Worm (Caenorhabditis elegans) whole organism, young adult: Measurements from ENCODE around the gene lpin-1.

ENCODE experiments used
- B0019.2 ChIP-seq: fragments of 200-800 bp; sonication (Bioruptor generic); conservative IDR thresholded peaks from 2 replicates; pipeline ENCODE4 v1.3.6; 2022; ENCODE audit warnings: missing genetic modification reagents, missing genetic modification characterization, missing compliant biosample characterization
- C17E4.6 ChIP-seq: fragments of 200-800 bp; sonication (Bioruptor generic); IDR thresholded peaks from 2 replicates; pipeline ENCODE4 v1.3.6; 2022; ENCODE audit warnings: missing genetic modification reagents, missing genetic modification characterization, missing compliant biosample characterization
- F57A8.1 ChIP-seq: fragments of 200-800 bp; sonication (Bioruptor generic); optimal IDR thresholded peaks from 2 replicates; lab custom pipeline; 2018; ENCODE audit warnings: mild to moderate bottlenecking, missing genetic modification characterization, moderate library complexity, missing compliant biosample characterization
- K12H6.12 ChIP-seq: fragments of 200-800 bp; sonication (Bioruptor generic); optimal IDR thresholded peaks from 2 replicates; lab custom pipeline; 2018; ENCODE audit warnings: mild to moderate bottlenecking, missing genetic modification characterization, missing compliant biosample characterization
- Y53F4B.3 ChIP-seq: fragments of 200-800 bp; sonication (Bioruptor generic); IDR thresholded peaks from 2 replicates; pipeline ENCODE4 v1.3.6; 2022; ENCODE audit warnings: missing genetic modification reagents, missing genetic modification characterization, missing compliant biosample characterization
- Y56A3A.18 ChIP-seq: fragments of 200-800 bp; sonication (Bioruptor generic); IDR thresholded peaks from 2 replicates; pipeline ENCODE4 v1.3.6; 2022; ENCODE audit warnings: missing genetic modification reagents, missing genetic modification characterization, missing compliant biosample characterization
- akir-1 ChIP-seq: fragments of 200-800 bp; sonication (Bioruptor generic); optimal IDR thresholded peaks from 2 replicates; lab custom pipeline; 2018; ENCODE audit warnings: mild to moderate bottlenecking, missing genetic modification characterization, moderate library complexity, missing compliant biosample characterization
- aptf-3 ChIP-seq: fragments of 200-800 bp; sonication (Bioruptor generic); IDR thresholded peaks from 2 replicates; pipeline ENCODE4 v1.3.6; 2022; ENCODE audit warnings: missing genetic modification characterization, missing compliant biosample characterization
- atf-7 ChIP-seq: sonication (generic microtip); optimal IDR thresholded peaks from 2 replicates; lab custom pipeline; 2017; ENCODE audit warnings: mild to moderate bottlenecking, missing genetic modification characterization, missing compliant biosample characterization
- attf-3 ChIP-seq: fragments of 200-800 bp; sonication (Bioruptor generic); conservative IDR thresholded peaks from 2 replicates; pipeline ENCODE4 v1.3.6; 2022; ENCODE audit warnings: missing genetic modification reagents, missing genetic modification characterization, missing compliant biosample characterization
- attf-6 ChIP-seq: fragments of 200-800 bp; sonication (Bioruptor generic); IDR thresholded peaks from 2 replicates; pipeline ENCODE4 v1.3.6; 2022; ENCODE audit warnings: missing genetic modification reagents, missing genetic modification characterization, missing compliant biosample characterization
- ccch-3 ChIP-seq: fragments of 200-800 bp; sonication (Bioruptor generic); optimal IDR thresholded peaks from 2 replicates; lab custom pipeline; 2018; ENCODE audit warnings: mild to moderate bottlenecking, missing genetic modification characterization, missing compliant biosample characterization
- cebp-1 ChIP-seq, 2 experiments: fragments of 200-800 bp in 1 of 2; sonication (Bioruptor generic) in 1 of 2; sonication (generic microtip) in 1 of 2; IDR thresholded peaks in 1 of 2; optimal IDR thresholded peaks in 1 of 2; 2 replicates each; pipeline versions ENCODE4 v1.3.6 to Lab custom; 2017 to 2022; ENCODE audit warnings: missing compliant biosample characterization in 2 of 2, missing genetic modification characterization in 2 of 2, mild to moderate bottlenecking in 1 of 2, missing genetic modification reagents in 1 of 2, moderate library complexity in 1 of 2
- ceh-100 ChIP-seq: fragments of 200-800 bp; sonication (Bioruptor generic); IDR thresholded peaks from 2 replicates; pipeline ENCODE4 v1.3.6; 2022; ENCODE audit warnings: missing genetic modification reagents, missing genetic modification characterization, missing compliant biosample characterization
- ceh-27 ChIP-seq: fragments of 200-800 bp; sonication (Bioruptor generic); optimal IDR thresholded peaks from 2 replicates; lab custom pipeline; 2018; ENCODE audit warnings: mild to moderate bottlenecking, missing genetic modification characterization, moderate library complexity, missing compliant biosample characterization
- chd-7 ChIP-seq: sonication (generic microtip); optimal IDR thresholded peaks from 2 replicates; lab custom pipeline; 2016; ENCODE audit warnings: mild to moderate bottlenecking, missing genetic modification characterization, moderate library complexity, missing compliant biosample characterization
- die-1 ChIP-seq: sonication (generic microtip); optimal IDR thresholded peaks from 2 replicates; lab custom pipeline; 2016; ENCODE audit warnings: missing genotype, mild to moderate bottlenecking, missing genetic modification characterization, missing compliant biosample characterization
- dpl-1 ChIP-seq: fragments of 150-350 bp; optimal IDR thresholded peaks from 2 replicates; lab custom pipeline; 2014; ENCODE audit warnings: missing biosample characterization, missing genetic modification reagents, missing genetic modification characterization
- egl-18 ChIP-seq: fragments of 200-800 bp; sonication (Bioruptor generic); IDR thresholded peaks from 2 replicates; pipeline ENCODE4 v1.3.6; 2022; ENCODE audit warnings: missing genetic modification reagents, missing genetic modification characterization, missing compliant biosample characterization
- egl-44 ChIP-seq: fragments of 200-800 bp; sonication (Bioruptor generic); IDR thresholded peaks from 2 replicates; pipeline ENCODE4 v1.3.6; 2022; ENCODE audit warnings: missing genetic modification reagents, missing genetic modification characterization, missing compliant biosample characterization
- fkh-3 ChIP-seq: sonication (generic microtip); optimal IDR thresholded peaks from 2 replicates; lab custom pipeline; 2016; ENCODE audit warnings: mild to moderate bottlenecking, missing genetic modification characterization, missing compliant biosample characterization
- hsf-1 ChIP-seq: fragments of 200-800 bp; sonication (Bioruptor generic); IDR thresholded peaks from 2 replicates; pipeline ENCODE4 v1.3.6; 2022; ENCODE audit warnings: missing genetic modification reagents, missing genetic modification characterization, missing compliant biosample characterization
- let-607 ChIP-seq, 2 experiments: fragments of 200-800 bp in 1 of 2; sonication (Bioruptor generic) in 1 of 2; sonication (generic microtip) in 1 of 2; optimal IDR thresholded peaks; 2 replicates each; lab custom pipeline; 2016 to 2018; ENCODE audit warnings: mild to moderate bottlenecking in 2 of 2, missing compliant biosample characterization in 2 of 2, missing genetic modification characterization in 2 of 2, moderate library complexity in 2 of 2, missing genotype in 1 of 2
- lsl-1 ChIP-seq: fragments of 200-800 bp; sonication (Bioruptor generic); optimal IDR thresholded peaks from 2 replicates; lab custom pipeline; 2018; ENCODE audit warnings: mild to moderate bottlenecking, missing genetic modification characterization, moderate library complexity, missing compliant biosample characterization
- madf-3 ChIP-seq: fragments of 200-800 bp; sonication (Bioruptor generic); IDR thresholded peaks from 2 replicates; pipeline ENCODE4 v1.3.6; 2022; ENCODE audit warnings: missing genetic modification reagents, missing genetic modification characterization, missing compliant biosample characterization
- madf-6 ChIP-seq: fragments of 200-800 bp; sonication (Bioruptor generic); IDR thresholded peaks from 2 replicates; pipeline ENCODE4 v1.3.6; 2022; ENCODE audit warnings: missing genetic modification reagents, missing genetic modification characterization, missing compliant biosample characterization
- nhr-27 ChIP-seq: fragments of 200-800 bp; sonication (Bioruptor generic); optimal IDR thresholded peaks from 2 replicates; lab custom pipeline; 2018; ENCODE audit warnings: mild to moderate bottlenecking, missing genetic modification characterization, moderate library complexity, missing compliant biosample characterization
- repo-1 ChIP-seq: sonication (generic microtip); optimal IDR thresholded peaks from 2 replicates; lab custom pipeline; 2017; ENCODE audit warnings: mild to moderate bottlenecking, missing genetic modification characterization, missing compliant biosample characterization
- snpc-1.1 ChIP-seq: sonication (generic microtip); optimal IDR thresholded peaks from 2 replicates; lab custom pipeline; 2017; ENCODE audit warnings: missing genetic modification characterization, mild to moderate bottlenecking, missing compliant biosample characterization, antibody characterized with exemption, moderate library complexity, missing genotype, missing genetic modification reagents; ENCODE audit not compliant: insufficient read depth
- tlf-1 ChIP-seq: fragments of 200-800 bp; sonication (Bioruptor generic); optimal IDR thresholded peaks from 2 replicates; lab custom pipeline; 2018; ENCODE audit warnings: mild to moderate bottlenecking, missing genetic modification characterization, missing compliant biosample characterization
- xnd-1 ChIP-seq: sonication (generic microtip); optimal IDR thresholded peaks from 2 replicates; lab custom pipeline; 2016; ENCODE audit warnings: missing genotype, missing genetic modification reagents, missing genetic modification characterization, missing compliant biosample characterization
- ztf-22 ChIP-seq: fragments of 200-800 bp; sonication (Bioruptor generic); optimal IDR thresholded peaks from 2 replicates; lab custom pipeline; 2018; ENCODE audit warnings: mild to moderate bottlenecking, missing genetic modification characterization, moderate library complexity, missing compliant biosample characterization
- ztf-3 ChIP-seq: fragments of 200-800 bp; sonication (Bioruptor generic); optimal IDR thresholded peaks from 2 replicates; lab custom pipeline; 2018; ENCODE audit warnings: mild to moderate bottlenecking, missing genetic modification characterization, missing compliant biosample characterization

lpin-1 gene

DNA sequence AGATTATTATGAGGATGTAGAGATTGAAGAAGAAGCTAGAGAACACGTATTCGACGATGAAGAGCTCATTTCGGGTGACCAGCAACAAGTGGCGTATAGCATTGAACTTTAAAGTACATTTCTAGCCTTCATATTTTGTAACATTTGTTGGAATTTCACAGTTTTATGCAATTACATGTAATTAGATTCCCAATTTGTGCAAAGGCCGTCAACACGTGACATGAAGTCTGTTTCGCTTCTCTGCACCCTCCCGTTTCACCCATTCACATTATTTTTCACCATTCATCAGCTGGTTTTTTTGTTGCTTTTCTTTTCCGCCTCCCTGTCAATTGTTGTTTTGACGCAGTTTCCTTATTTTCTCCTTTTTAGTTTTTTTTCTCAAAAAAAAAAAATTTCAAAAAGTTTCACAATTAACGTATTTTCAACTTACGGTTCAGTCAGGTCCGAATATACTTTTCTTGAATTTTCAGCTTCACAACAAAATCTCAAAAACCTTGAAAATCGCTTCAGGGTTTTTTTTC is 26.8 kb downstream of the lpin-1 start, which contains the start of gene sde-2:
Gene sde-2, plus strand, starts transcription at position 471 of the 521 bp plus-strand sequence.
- TF ChIP-seq cebp-1 (GFP tag; IDR thresholded peaks at IDR 0.05; lab: Robert Waterston, UW) = no peak
- TF ChIP-seq cebp-1 (tag; optimal IDR thresholded peaks at IDR 0.05; lab: Kevin White, UChicago) = peak; percentile 7
- TF ChIP-seq ztf-22 (GFP tag; lab: Kevin White, UChicago) = no peak

DNA sequence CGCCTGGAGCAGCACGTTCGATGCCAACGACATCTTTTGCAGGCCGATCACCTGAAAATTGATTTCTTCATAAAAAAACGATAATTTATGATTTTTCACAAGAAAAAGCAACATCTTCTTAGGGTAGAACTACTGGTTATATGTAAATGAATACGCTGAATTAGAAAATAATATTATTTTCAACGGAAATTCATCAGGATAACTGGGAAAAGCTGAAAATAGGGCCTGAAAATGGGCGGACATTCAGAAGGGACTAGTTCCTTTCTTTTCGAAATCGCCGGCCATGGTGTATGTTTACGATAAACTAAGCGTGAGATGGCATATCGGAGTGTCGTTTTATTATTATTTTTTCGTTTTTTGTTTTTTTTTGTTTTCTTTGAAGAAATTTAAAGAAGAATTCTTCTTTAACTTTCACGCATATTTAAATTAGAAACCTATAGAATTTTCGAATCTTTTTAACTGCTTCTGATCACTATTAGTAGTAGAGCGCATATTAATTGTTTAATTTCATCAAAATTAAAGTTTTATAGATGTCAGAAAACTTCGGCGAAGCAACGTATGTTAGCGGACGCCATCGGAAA is 28.3 kb downstream of the lpin-1 start, which contains the start of the genes nduv-2 and F53F4.12:
Gene nduv-2, minus strand, starts transcription at position 51 of the 581 bp plus-strand sequence.
Gene F53F4.12, plus strand, starts transcription at position 531 of the 581 bp plus-strand sequence.
- TF ChIP-seq repo-1 (tag; lab: Kevin White, UChicago) (no peak), egl-18 (GFP tag; lab: Robert Waterston, UW) (no peak), ceh-27 (no peak), aptf-3 (GFP tag; lab: Robert Waterston, UW) (no peak), attf-3 (peak; percentile 88)

DNA sequence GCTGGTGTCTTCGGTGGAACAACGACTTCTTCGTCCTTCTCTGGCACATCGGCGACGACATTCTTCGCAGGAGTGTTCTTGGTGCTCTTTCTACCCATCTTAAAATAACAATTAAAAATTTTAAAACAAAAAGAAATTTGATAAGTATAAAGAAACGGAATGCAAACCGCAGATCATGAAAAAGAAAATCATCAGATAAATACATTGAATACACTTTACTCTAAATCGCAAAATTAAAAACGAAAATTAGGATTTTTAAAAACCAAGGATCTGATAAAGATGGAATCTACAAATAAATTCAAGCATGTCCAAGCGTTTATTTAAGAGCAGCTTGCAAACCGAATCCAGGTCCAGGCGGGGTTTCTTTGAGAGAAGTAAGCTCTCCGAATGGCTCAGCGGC is 29.5 kb downstream of the lpin-1 start, which contains the start of gene F53F4.11:
Gene F53F4.11, minus strand, starts transcription at position 101 of the 400 bp plus-strand sequence.
- peak; percentile 8 for TF ChIP-seq lsl-1 (GFP tag; lab: Kevin White, UChicago)
- no peak for TF ChIP-seq F57A8.1 (GFP tag; lab: Kevin White, UChicago)
- TF ChIP-seq attf-6 (GFP tag; lab: Robert Waterston, UW) = 0 out of 2 replicates have a peak, but pooled peaks have one; percentile 34
- TF ChIP-seq K12H6.12 (tag; lab: Kevin White, UChicago) = no peak
- no peak for TF ChIP-seq ceh-27
- TF ChIP-seq chd-7 (tag; lab: Kevin White, UChicago) = peak; percentile 2
- TF ChIP-seq akir-1 (GFP tag; lab: Kevin White, UChicago) = no peak
- no peak for TF ChIP-seq let-607 (tag; optimal IDR thresholded peaks at IDR 0.05; lab: Kevin White, UChicago)
- TF ChIP-seq C17E4.6 (GFP tag; lab: Robert Waterston, UW) = no peak
- peak; percentile 50 for TF ChIP-seq madf-6
- TF ChIP-seq hsf-1 = peak; percentile 49; the same call in 1 of the 2 replicates
- TF ChIP-seq ceh-100 (GFP tag; lab: Robert Waterston, UW) = 0 out of 2 replicates have a peak, but pooled peaks have one; percentile 24
- TF ChIP-seq madf-3 = 0 out of 2 replicates have a peak, but pooled peaks have one; percentile 73
- peak; percentile 18 for TF ChIP-seq tlf-1 (GFP tag; lab: Kevin White, UChicago)
- no peak for TF ChIP-seq dpl-1 (GFP tag; lab: Kevin White, UChicago)

DNA sequence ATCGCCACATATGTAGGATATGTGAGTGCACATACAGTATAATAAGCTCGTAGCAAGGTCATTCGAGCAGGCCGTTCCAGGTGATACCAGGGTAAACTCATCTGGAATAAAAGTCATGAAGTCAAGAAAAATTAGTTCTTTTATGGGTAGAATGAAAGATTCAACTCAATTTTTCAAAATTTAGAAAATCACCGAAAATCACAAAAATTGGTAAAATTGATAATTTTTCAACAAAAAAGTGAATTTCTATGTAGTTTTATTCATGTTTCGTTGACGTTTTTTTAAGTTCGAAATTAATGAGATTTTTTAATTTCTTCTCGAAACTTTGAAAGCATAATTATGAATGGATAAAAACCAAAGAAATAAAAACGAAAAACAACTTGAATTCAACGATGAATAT is 32.2 kb downstream of the lpin-1 start, which contains the start of gene F53F4.16:
Gene F53F4.16, minus strand, starts transcription at position 101 of the 400 bp plus-strand sequence.
- no peak for TF ChIP-seq atf-7 (tag; lab: Kevin White, UChicago)
- TF ChIP-seq egl-44 (GFP tag; lab: Robert Waterston, UW) = no peak
- TF ChIP-seq snpc-1.1 (tag; lab: Kevin White, UChicago) = no peak
- TF ChIP-seq xnd-1 (tag; lab: Kevin White, UChicago) = no peak
- no peak for TF ChIP-seq chd-7 (tag; lab: Kevin White, UChicago)
- no peak for TF ChIP-seq die-1 (tag; lab: Kevin White, UChicago)
- TF ChIP-seq ccch-3 (GFP tag; lab: Kevin White, UChicago) = no peak
- TF ChIP-seq Y56A3A.18 (GFP tag; lab: Robert Waterston, UW) = no peak
- TF ChIP-seq nhr-27 (tag; lab: Kevin White, UChicago) = no peak
- no peak for TF ChIP-seq ztf-3 (GFP tag; lab: Kevin White, UChicago)
- no peak for TF ChIP-seq fkh-3 (tag; lab: Kevin White, UChicago)
- no peak for TF ChIP-seq madf-6
- TF ChIP-seq Y53F4B.3 = no peak
- no peak for TF ChIP-seq B0019.2
- TF ChIP-seq madf-3 = no peak
